Fruit fly (Drosophila melanogaster) whole organism, wandering third instar larva: Measurements from ENCODE around the gene CG42780.

ENCODE experiments used
- HLH106 ChIP-seq: fragments of 200-800 bp; optimal IDR thresholded peaks from 3 replicates; lab custom pipeline; 2019; ENCODE audit warnings: missing biosample characterization, mild to moderate bottlenecking, missing genetic modification characterization, moderate library complexity
- Jra ChIP-seq: sonication (Bioruptor generic); optimal IDR thresholded peaks from 2 replicates; lab custom pipeline; 2016; ENCODE audit warnings: missing biosample characterization, missing genetic modification characterization
- brk ChIP-seq: fragments of 200-800 bp; sonication (Bioruptor generic); optimal IDR thresholded peaks from 2 replicates; lab custom pipeline; 2016; ENCODE audit warnings: missing biosample characterization, mild to moderate bottlenecking, missing genetic modification characterization
- jim ChIP-seq: fragments of 175-275, 200-325 bp; sonication (Bioruptor generic); optimal IDR thresholded peaks from 2 replicates; lab custom pipeline; 2016; ENCODE audit warnings: missing biosample characterization, mild to moderate bottlenecking, missing genetic modification characterization

- TF ChIP-seq jim (GFP tag; lab: Kevin White, UChicago) = no peak
- TF ChIP-seq brk = no peak
- TF ChIP-seq HLH106 = no peak
- no peak for TF ChIP-seq Jra (GFP tag; lab: Kevin White, UChicago)
Measured at dm6 chrX:7332091-7332490, at the start of gene CG42780.
